Worm (Caenorhabditis elegans) whole organism, early embryonic: ENCODE results near the gene tbx-36.

Experiments
- B0310.2 ChIP-seq: sonication (generic microtip); optimal IDR thresholded peaks from 2 replicates; lab custom pipeline; 2016; ENCODE audit warnings: mild to moderate bottlenecking, missing genetic modification characterization, missing compliant biosample characterization
- F13C5.2 ChIP-seq: sonication (generic microtip); optimal IDR thresholded peaks from 2 replicates; lab custom pipeline; 2017; ENCODE audit warnings: mild to moderate bottlenecking, missing genetic modification characterization, inconsistent platforms, missing compliant biosample characterization
- aly-1 ChIP-seq: sonication (generic microtip); optimal IDR thresholded peaks from 2 replicates; lab custom pipeline; 2016; ENCODE audit warnings: missing genetic modification characterization, missing compliant biosample characterization
- ama-1 ChIP-seq: fragments of 150-350 bp; optimal IDR thresholded peaks from 2 replicates; lab custom pipeline; 2014
- ceh-13 ChIP-seq: fragments of 200-800 bp; sonication (Bioruptor generic); optimal IDR thresholded peaks from 2 replicates; lab custom pipeline; 2018; ENCODE audit warnings: mild to moderate bottlenecking, missing genetic modification characterization, missing compliant biosample characterization
- ceh-36 ChIP-seq: sonication (generic microtip); optimal IDR thresholded peaks from 2 replicates; lab custom pipeline; 2016; ENCODE audit warnings: missing genetic modification characterization, inconsistent platforms, missing compliant biosample characterization
- ets-7 ChIP-seq: sonication (generic microtip); optimal IDR thresholded peaks from 2 replicates; lab custom pipeline; 2016; ENCODE audit warnings: missing genotype, missing genetic modification characterization, missing compliant biosample characterization
- flt-1 ChIP-seq: fragments of 200-800 bp; sonication (Bioruptor generic); IDR thresholded peaks from 2 replicates; pipeline ENCODE4 v1.3.6; 2022; ENCODE audit warnings: missing genetic modification characterization, missing compliant biosample characterization
- hmbx-1 ChIP-seq: sonication (generic microtip); optimal IDR thresholded peaks from 2 replicates; lab custom pipeline; 2016; ENCODE audit warnings: mild to moderate bottlenecking, missing genetic modification characterization, missing compliant biosample characterization
- hmg-4 ChIP-seq: fragments of 200-800 bp; sonication (Bioruptor generic); optimal IDR thresholded peaks from 2 replicates; lab custom pipeline; 2018; ENCODE audit warnings: mild to moderate bottlenecking, missing genetic modification characterization, missing compliant biosample characterization
- hnd-1 ChIP-seq: sonication (generic microtip); optimal IDR thresholded peaks from 2 replicates; lab custom pipeline; 2016; ENCODE audit warnings: missing genetic modification characterization, missing compliant biosample characterization
- pes-1 ChIP-seq: fragments of 200-800 bp; sonication (Bioruptor generic); IDR thresholded peaks from 2 replicates; pipeline ENCODE4 v1.3.6; 2022; ENCODE audit warnings: missing genetic modification reagents, missing genetic modification characterization, missing compliant biosample characterization
- scrt-1 ChIP-seq: fragments of 200-800 bp; sonication (Bioruptor generic); IDR thresholded peaks from 2 replicates; pipeline ENCODE4 v1.3.6; 2022; ENCODE audit warnings: missing genetic modification characterization, missing compliant biosample characterization
- sea-1 ChIP-seq: fragments of 200-800 bp; sonication (Bioruptor generic); conservative IDR thresholded peaks from 2 replicates; pipeline ENCODE4 v1.3.6; 2022; ENCODE audit warnings: missing genetic modification characterization, missing compliant biosample characterization
- tbx-11 ChIP-seq: fragments of 200-800 bp; sonication (Bioruptor generic); IDR thresholded peaks from 2 replicates; pipeline ENCODE4 v1.3.6; 2022; ENCODE audit warnings: missing genetic modification characterization, missing compliant biosample characterization
- tbx-37 ChIP-seq: fragments of 200-800 bp; sonication (Bioruptor generic); conservative IDR thresholded peaks from 2 replicates; pipeline ENCODE4 v1.3.6; 2022; ENCODE audit warnings: missing genetic modification reagents, missing genetic modification characterization, missing compliant biosample characterization
- tra-4 ChIP-seq: sonication (generic microtip); optimal IDR thresholded peaks from 2 replicates; lab custom pipeline; 2017; ENCODE audit warnings: missing genetic modification characterization, missing compliant biosample characterization

Gene tbx-36

ce11 chrIV:11950270-11950669, at the start of gene tbx-36:
tbx-36 (plus strand) TSS chrIV:11950570.
- TF ChIP-seq B0310.2 (no peak), ets-7 (tag; lab: Kevin White, UChicago) (no peak), pes-1 (GFP tag; lab: Robert Waterston, UW) (no peak), ama-1 (no peak), tra-4 (tag; lab: Kevin White, UChicago) (no peak), aly-1 (no peak), tbx-11 (GFP tag; lab: Robert Waterston, UW) (no peak), sea-1 (GFP tag; lab: Robert Waterston, UW) (no peak), F13C5.2 (tag; lab: Kevin White, UChicago) (no peak)

ce11 chrIV:11901215-11901614, 49.2 kb upstream of the tbx-36 start:
- TF ChIP-seq tra-4 (tag; lab: Kevin White, UChicago) (no peak), ceh-36 (no peak), pes-1 (GFP tag; lab: Robert Waterston, UW) (no peak), aly-1 (no peak), ets-7 (tag; lab: Kevin White, UChicago) (no peak)

DNA sequence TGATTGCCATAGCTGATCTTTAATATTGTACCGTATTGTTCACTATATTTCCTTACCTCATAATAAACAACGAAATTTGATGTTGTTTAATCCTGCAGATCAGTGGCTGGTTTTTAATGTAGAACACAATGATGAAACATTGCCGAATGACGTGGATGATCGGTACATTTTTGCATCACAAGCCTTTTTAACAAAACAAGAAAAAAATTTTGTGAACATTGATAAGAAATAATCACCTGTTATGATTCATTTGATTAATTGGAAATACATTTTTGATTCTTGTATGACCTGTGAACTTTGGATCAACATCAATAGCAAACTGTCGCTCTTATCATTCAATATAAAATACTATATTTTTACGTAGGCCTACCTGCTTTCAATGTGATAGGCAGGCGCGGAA, 47.5 kb upstream of the tbx-36 start:
- no peak for TF ChIP-seq tbx-37 (GFP tag; lab: Robert Waterston, UW)
- no peak for TF ChIP-seq ama-1
- no peak for TF ChIP-seq ceh-13 (GFP tag; lab: Kevin White, UChicago)

DNA sequence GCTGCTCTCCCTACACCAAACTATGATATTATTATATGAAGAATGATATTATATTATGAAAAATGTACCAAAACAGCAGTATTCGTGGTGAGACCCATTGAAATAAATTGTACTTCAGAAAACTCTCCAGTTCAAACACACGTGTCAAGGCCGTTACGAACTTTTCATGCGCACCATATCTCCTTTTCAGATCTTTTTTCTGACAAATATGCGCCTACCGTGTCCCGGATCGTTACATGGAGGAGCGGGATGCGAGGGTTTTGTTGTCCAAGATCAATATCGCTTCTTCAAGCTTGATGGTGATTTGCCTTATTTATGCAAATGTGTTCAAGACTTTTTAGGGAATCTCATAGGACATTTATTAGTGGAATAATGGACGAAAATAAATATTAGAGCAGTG, 46.7 kb upstream of the tbx-36 start:
- TF ChIP-seq tbx-37 (GFP tag; lab: Robert Waterston, UW) (no peak), F13C5.2 (tag; lab: Kevin White, UChicago) (no peak), hmbx-1 (tag; lab: Kevin White, UChicago) (no peak)

DNA sequence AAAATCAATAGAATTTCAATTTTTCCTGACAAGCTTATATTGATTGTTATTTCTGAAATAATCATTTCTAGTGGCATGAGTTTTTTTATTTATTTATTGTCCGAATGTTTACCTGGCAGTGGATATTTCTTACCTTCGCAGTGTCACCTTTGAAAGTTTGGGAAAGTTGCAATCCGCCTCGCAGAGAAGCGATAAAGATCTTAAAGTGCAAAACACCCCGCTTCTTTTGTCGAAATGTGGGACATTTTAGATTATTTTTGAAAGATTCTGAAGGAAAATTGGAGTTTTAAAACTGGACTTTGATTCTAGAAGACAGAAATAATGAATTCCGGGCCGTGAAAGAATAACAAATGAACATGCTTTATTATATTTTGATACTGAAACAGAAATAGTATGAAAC, 41.6 kb upstream of the tbx-36 start:
- TF ChIP-seq hmg-4 (GFP tag; lab: Kevin White, UChicago) (no peak), tra-4 (tag; lab: Kevin White, UChicago) (no peak), flt-1 (GFP tag; lab: Robert Waterston, UW) (no peak), ets-7 (tag; lab: Kevin White, UChicago) (no peak), pes-1 (GFP tag; lab: Robert Waterston, UW) (no peak), hnd-1 (tag; lab: Kevin White, UChicago) (no peak), sea-1 (GFP tag; lab: Robert Waterston, UW) (no peak), tbx-37 (GFP tag; lab: Robert Waterston, UW) (no peak), ceh-36 (no peak), hmbx-1 (tag; lab: Kevin White, UChicago) (no peak), F13C5.2 (tag; lab: Kevin White, UChicago) (no peak), ceh-13 (GFP tag; lab: Kevin White, UChicago) (no peak), tbx-11 (GFP tag; lab: Robert Waterston, UW) (no peak)

ce11 chrIV:11911723-11912122, 38.6 kb upstream of the tbx-36 start, which contains the start of gene VZK822L.2:
VZK822L.2 (plus strand) TSS chrIV:11912023.
- TF ChIP-seq B0310.2 (no peak), tbx-37 (GFP tag; lab: Robert Waterston, UW) (no peak), pes-1 (GFP tag; lab: Robert Waterston, UW) (no peak)

- TF ChIP-seq sea-1 (GFP tag; lab: Robert Waterston, UW) (no peak), F13C5.2 (tag; lab: Kevin White, UChicago) (no peak), tbx-11 (GFP tag; lab: Robert Waterston, UW) (no peak), hmbx-1 (tag; lab: Kevin White, UChicago) (no peak), scrt-1 (no peak), ets-7 (tag; lab: Kevin White, UChicago) (no peak)
Observed at ce11 chrIV:11913295-11913940, 37.0 kb upstream of the tbx-36 start.

DNA sequence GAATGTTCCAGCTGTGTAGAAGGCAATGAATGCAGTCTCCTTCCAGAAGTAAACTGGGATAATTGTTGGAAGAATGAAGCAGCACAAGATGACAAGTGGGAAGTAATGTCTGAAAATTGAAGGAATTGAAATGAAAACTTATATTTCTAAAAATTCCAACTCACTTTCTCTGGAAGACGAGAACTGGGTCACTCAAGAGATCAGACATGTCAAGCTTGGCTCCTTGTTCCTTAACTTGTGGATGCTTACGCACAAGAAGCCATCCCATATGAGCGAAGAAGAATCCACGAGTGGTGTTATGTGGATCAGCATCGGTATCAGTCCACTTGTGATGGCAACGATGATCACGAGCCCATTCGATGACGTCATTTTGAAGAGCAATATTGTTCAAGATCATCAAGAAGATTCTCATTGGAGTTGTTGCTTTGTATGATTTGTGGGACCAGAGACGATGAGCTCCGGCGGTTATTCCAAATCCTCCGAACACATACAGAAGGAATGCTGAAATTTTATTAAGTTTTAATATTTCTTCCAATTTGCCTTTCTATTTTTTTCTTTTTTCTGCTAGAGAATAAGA, 36.0 kb upstream of the tbx-36 start:
- no peak for TF ChIP-seq tra-4 (tag; lab: Kevin White, UChicago)
- TF ChIP-seq ama-1, result no peak
- no peak for TF ChIP-seq hmbx-1 (tag; lab: Kevin White, UChicago)
- TF ChIP-seq ceh-13 (GFP tag; lab: Kevin White, UChicago), result no peak
- no peak for TF ChIP-seq ceh-36
- no peak for TF ChIP-seq F13C5.2 (tag; lab: Kevin White, UChicago)
- no peak for TF ChIP-seq tbx-37 (GFP tag; lab: Robert Waterston, UW)
- no peak for TF ChIP-seq hnd-1 (tag; lab: Kevin White, UChicago)
- TF ChIP-seq scrt-1, result no peak
- TF ChIP-seq flt-1 (GFP tag; lab: Robert Waterston, UW), result no peak
- no peak for TF ChIP-seq ets-7 (tag; lab: Kevin White, UChicago)
- no peak for TF ChIP-seq B0310.2
